Fruit fly (Drosophila melanogaster) whole organism, embryonic: ENCODE results near the gene CG31793.

Experiments used
- Blimp-1 ChIP-seq: fragments of 200-800 bp; sonication (Bioruptor generic); optimal IDR thresholded peaks from 3 replicates; lab custom pipeline; 2018; ENCODE audit warnings: missing biosample characterization, missing genetic modification characterization, mild to moderate bottlenecking, moderate library complexity, missing genetic modification reagents
- CG10267 ChIP-seq: fragments of 200-800 bp; sonication (Bioruptor generic); optimal IDR thresholded peaks from 2 replicates; lab custom pipeline; 2018; ENCODE audit warnings: missing biosample characterization, mild to moderate bottlenecking, missing genetic modification characterization, moderate library complexity
- CG10979 ChIP-seq: fragments of 200-800 bp; sonication (Bioruptor generic); optimal IDR thresholded peaks from 2 replicates; lab custom pipeline; 2018; ENCODE audit warnings: missing biosample characterization, mild to moderate bottlenecking, missing genetic modification characterization, moderate library complexity
- CG11504 ChIP-seq: fragments of 200-800 bp; sonication (Bioruptor generic); optimal IDR thresholded peaks from 3 replicates; lab custom pipeline; 2019; ENCODE audit warnings: missing biosample characterization, mild to moderate bottlenecking, missing genetic modification characterization, moderate library complexity
- CG12236 ChIP-seq: fragments of 200-800 bp; sonication (Bioruptor generic); optimal IDR thresholded peaks from 2 replicates; lab custom pipeline; 2016; ENCODE audit warnings: missing biosample characterization, missing genetic modification characterization
- CG12299 ChIP-seq: fragments of 200-800 bp; sonication (Bioruptor generic); optimal IDR thresholded peaks from 2 replicates; lab custom pipeline; 2018; ENCODE audit warnings: missing biosample characterization, mild to moderate bottlenecking, missing genetic modification characterization
- CG13287 ChIP-seq: fragments of 200-800 bp; sonication (Bioruptor generic); IDR thresholded peaks from 2 replicates; pipeline ENCODE4 v1.3.6; 2022; ENCODE audit warnings: missing biosample characterization, missing genetic modification characterization; ENCODE audit not compliant: partially characterized antibody
- CG15269 ChIP-seq: fragments of 200-800 bp; sonication (Bioruptor generic); optimal IDR thresholded peaks from 2 replicates; lab custom pipeline; 2018; ENCODE audit warnings: missing biosample characterization, mild to moderate bottlenecking, missing genetic modification characterization, moderate library complexity
- CG15601 ChIP-seq: fragments of 200-800 bp; sonication (Bioruptor generic); optimal IDR thresholded peaks from 3 replicates; lab custom pipeline; 2019; ENCODE audit warnings: missing biosample characterization, mild to moderate bottlenecking, missing genetic modification characterization, moderate library complexity
- CG1603 ChIP-seq: fragments of 200-800 bp; sonication (Bioruptor generic); optimal IDR thresholded peaks from 2 replicates; lab custom pipeline; 2019; ENCODE audit warnings: missing biosample characterization, mild to moderate bottlenecking, missing genetic modification characterization, moderate library complexity
- CG17186 ChIP-seq: fragments of 200-800 bp; sonication (Bioruptor generic); optimal IDR thresholded peaks from 3 replicates; lab custom pipeline; 2017; ENCODE audit warnings: missing biosample characterization, missing genetic modification reagents, missing genetic modification characterization
- CG17359 ChIP-seq: fragments of 200-800 bp; sonication (Bioruptor generic); optimal IDR thresholded peaks from 3 replicates; lab custom pipeline; 2018; ENCODE audit warnings: missing biosample characterization, mild to moderate bottlenecking, missing genetic modification characterization, moderate library complexity
- CG17361 ChIP-seq: fragments of 200-800 bp; sonication (Bioruptor generic); IDR thresholded peaks from 3 replicates; pipeline ENCODE4 v1.3.6; 2022; ENCODE audit warnings: missing biosample characterization, missing genetic modification characterization
- CG17568 ChIP-seq: fragments of 200-800 bp; sonication (Bioruptor generic); optimal IDR thresholded peaks from 2 replicates; lab custom pipeline; 2018; ENCODE audit warnings: missing biosample characterization, mild to moderate bottlenecking, missing genetic modification characterization, moderate library complexity
- CG2129 ChIP-seq: fragments of 200-800 bp; sonication (Bioruptor generic); IDR thresholded peaks from 2 replicates; pipeline ENCODE4 v1.3.6; 2022; ENCODE audit warnings: missing biosample characterization, missing genetic modification characterization; ENCODE audit not compliant: partially characterized antibody
- CG2678 ChIP-seq: fragments of 200-800 bp; sonication (Bioruptor generic); optimal IDR thresholded peaks from 3 replicates; lab custom pipeline; 2019; ENCODE audit warnings: missing biosample characterization, mild to moderate bottlenecking, missing genetic modification characterization, moderate library complexity
- CG30020 ChIP-seq: fragments of 200-800 bp; optimal IDR thresholded peaks from 2 replicates; lab custom pipeline; 2019; ENCODE audit warnings: missing biosample characterization, mild to moderate bottlenecking, missing genetic modification characterization, moderate library complexity
- CG4360 ChIP-seq: fragments of 200-800 bp; sonication (Bioruptor generic); IDR thresholded peaks from 2 replicates; pipeline ENCODE4 v1.3.6; 2022; ENCODE audit warnings: missing biosample characterization, missing genetic modification characterization
- CG4404 ChIP-seq: fragments of 200-800 bp; sonication (Bioruptor generic); IDR thresholded peaks from 2 replicates; pipeline ENCODE4 v1.3.6; 2022; ENCODE audit warnings: missing biosample characterization, missing genetic modification characterization
- CG4730 ChIP-seq: fragments of 200-800 bp; sonication (Bioruptor generic); IDR thresholded peaks from 2 replicates; pipeline ENCODE4 v1.3.6; 2022; ENCODE audit warnings: missing biosample characterization, missing genetic modification characterization
- CG6654 ChIP-seq: fragments of 200-800 bp; sonication (Bioruptor generic); optimal IDR thresholded peaks from 2 replicates; lab custom pipeline; 2017; ENCODE audit warnings: missing biosample characterization, mild to moderate bottlenecking, missing genetic modification characterization
- CG7839 ChIP-seq: fragments of 200-800 bp; sonication (Bioruptor generic); optimal IDR thresholded peaks from 3 replicates; lab custom pipeline; 2018; ENCODE audit warnings: missing biosample characterization, mild to moderate bottlenecking, missing genetic modification characterization, moderate library complexity
- CoRest ChIP-seq: fragments of 200-800 bp; sonication (Bioruptor generic); optimal IDR thresholded peaks from 3 replicates; lab custom pipeline; 2018; ENCODE audit warnings: missing biosample characterization, mild to moderate bottlenecking, missing genetic modification characterization, moderate library complexity
- HLH3B ChIP-seq: fragments of 200-800 bp; sonication (Bioruptor generic); IDR thresholded peaks from 2 replicates; pipeline ENCODE4 v1.3.6; 2022; ENCODE audit warnings: missing biosample characterization, missing genetic modification characterization
- Hand ChIP-seq: fragments of 200-800 bp; sonication (Bioruptor generic); optimal IDR thresholded peaks from 2 replicates; lab custom pipeline; 2017; ENCODE audit warnings: mild to moderate bottlenecking, missing biosample characterization, missing genetic modification reagents, missing genetic modification characterization
- HmgZ ChIP-seq: fragments of 200-800 bp; sonication (Bioruptor generic); optimal IDR thresholded peaks from 2 replicates; lab custom pipeline; 2018; ENCODE audit warnings: missing biosample characterization, mild to moderate bottlenecking, missing genetic modification characterization
- Lim3 ChIP-seq: fragments of 200-800 bp; sonication (Bioruptor generic); IDR thresholded peaks from 2 replicates; pipeline ENCODE4 v1.3.6; 2022; ENCODE audit warnings: missing biosample characterization, missing genetic modification characterization
- Med ChIP-seq: fragments of 200-800 bp; sonication (Bioruptor generic); peaks from one replicate; lab custom pipeline; 2016; ENCODE audit warnings: missing biosample characterization, missing genetic modification characterization, mild to moderate bottlenecking, inconsistent platforms, moderate library complexity
- Nf-YB ChIP-seq: fragments of 200-800 bp; sonication (Bioruptor generic); optimal IDR thresholded peaks from 3 replicates; lab custom pipeline; 2019; ENCODE audit warnings: missing biosample characterization, mild to moderate bottlenecking, missing genetic modification characterization, moderate library complexity
- Scr ChIP-seq: fragments of 200-800 bp; sonication (Bioruptor generic); IDR thresholded peaks from 2 replicates; pipeline ENCODE4 v1.3.6; 2022; ENCODE audit warnings: missing biosample characterization, missing genetic modification characterization; ENCODE audit not compliant: partially characterized antibody
- Sry-δ ChIP-seq: fragments of 200-800 bp; sonication (Bioruptor generic); optimal IDR thresholded peaks from 2 replicates; lab custom pipeline; 2016; ENCODE audit warnings: missing biosample characterization, missing genetic modification characterization
- Stat92E ChIP-seq, 3 experiments: fragments of >200 bp in 2 of 3; fragments of 200-800 bp in 1 of 3; sonication (Bioruptor generic) in 1 of 3; optimal IDR thresholded peaks; 2 replicates each; lab custom pipeline; 2017 to 2019; ENCODE audit warnings: missing biosample characterization in 3 of 3, missing genetic modification characterization in 3 of 3, mild to moderate bottlenecking in 1 of 3, moderate library complexity in 1 of 3
- YL-1 ChIP-seq: fragments of 200-800 bp; sonication (Bioruptor generic); optimal IDR thresholded peaks from 3 replicates; lab custom pipeline; 2017; ENCODE audit warnings: missing biosample characterization, mild to moderate bottlenecking, missing genetic modification characterization
- ab ChIP-seq: fragments of 200-800 bp; sonication (Bioruptor generic); optimal IDR thresholded peaks from 2 replicates; lab custom pipeline; 2016; ENCODE audit warnings: missing biosample characterization, missing genetic modification characterization
- ato ChIP-seq: fragments of 200-800 bp; sonication (Bioruptor generic); IDR thresholded peaks from 2 replicates; pipeline ENCODE4 v1.3.6; 2022; ENCODE audit warnings: missing biosample characterization, missing genetic modification characterization; ENCODE audit not compliant: partially characterized antibody
- dati ChIP-seq: fragments of 200-800 bp; sonication (Bioruptor generic); IDR thresholded peaks from 2 replicates; pipeline ENCODE4 v1.3.6; 2022; ENCODE audit warnings: missing biosample characterization, missing genetic modification characterization
- emc ChIP-seq: fragments of 200-800 bp; sonication (Bioruptor generic); optimal IDR thresholded peaks from 2 replicates; lab custom pipeline; 2016; ENCODE audit warnings: missing biosample characterization, missing genetic modification characterization
- grau ChIP-seq: fragments of 200-800 bp; optimal IDR thresholded peaks from 3 replicates; lab custom pipeline; 2019; ENCODE audit warnings: missing biosample characterization, mild to moderate bottlenecking, missing genetic modification characterization, moderate library complexity
- gsb ChIP-seq: fragments of 200-800 bp; sonication (Bioruptor generic); IDR thresholded peaks from 2 replicates; pipeline ENCODE4 v1.3.6; 2022; ENCODE audit warnings: missing biosample characterization, missing genetic modification characterization
- klu ChIP-seq: fragments of 200-800 bp; sonication (Bioruptor generic); IDR thresholded peaks from 2 replicates; pipeline ENCODE4 v1.3.6; 2022; ENCODE audit warnings: missing biosample characterization, missing genetic modification characterization
- oc ChIP-seq: fragments of 200-800 bp; sonication (Bioruptor generic); optimal IDR thresholded peaks from 2 replicates; lab custom pipeline; 2018; ENCODE audit warnings: missing biosample characterization, mild to moderate bottlenecking, missing genetic modification characterization, moderate library complexity
- onecut ChIP-seq: fragments of 200-800 bp; sonication (Bioruptor generic); IDR thresholded peaks from 2 replicates; pipeline ENCODE4 v1.3.6; 2022; ENCODE audit warnings: missing biosample characterization, missing genetic modification characterization
- pb ChIP-seq: fragments of 200-800 bp; sonication (Bioruptor generic); optimal IDR thresholded peaks from 3 replicates; lab custom pipeline; 2016; ENCODE audit warnings: missing biosample characterization, missing genetic modification characterization
- pum ChIP-seq: fragments of 200-800 bp; sonication (Bioruptor generic); optimal IDR thresholded peaks from 2 replicates; lab custom pipeline; 2016; ENCODE audit warnings: missing biosample characterization, missing genetic modification characterization
- row ChIP-seq: fragments of 200-800 bp; sonication (Bioruptor generic); IDR thresholded peaks from 3 replicates; pipeline ENCODE4 v1.3.6; 2022; ENCODE audit warnings: missing biosample characterization, missing genetic modification characterization
- sqz ChIP-seq: fragments of 200-800 bp; sonication (Bioruptor generic); optimal IDR thresholded peaks from 3 replicates; lab custom pipeline; 2018; ENCODE audit warnings: missing biosample characterization, mild to moderate bottlenecking, missing genetic modification characterization
- ssp ChIP-seq: fragments of 200-800 bp; sonication (Bioruptor generic); IDR thresholded peaks from 2 replicates; pipeline ENCODE4 v1.3.6; 2022; ENCODE audit warnings: missing biosample characterization, missing genetic modification characterization
- twi ChIP-seq: fragments of 200-800 bp; optimal IDR thresholded peaks from 2 replicates; lab custom pipeline; 2019; ENCODE audit warnings: missing biosample characterization, mild to moderate bottlenecking, missing genetic modification characterization, moderate library complexity
- zen ChIP-seq: fragments of 200-800 bp; sonication (Bioruptor generic); optimal IDR thresholded peaks from 3 replicates; lab custom pipeline; 2018; ENCODE audit warnings: missing biosample characterization, mild to moderate bottlenecking, missing genetic modification characterization, moderate library complexity
- zfh2 ChIP-seq: fragments of 200-800 bp; sonication (Bioruptor generic); optimal IDR thresholded peaks from 2 replicates; lab custom pipeline; 2016; ENCODE audit warnings: missing biosample characterization, missing genetic modification characterization

The CG31793 gene

dm6 chr2L:19048912-19049311 lies 45.7 kb downstream of the CG31793 start, which contains the start of gene CG10470 (continued):
- TF ChIP-seq pb (GFP tag; lab: Kevin White, UChicago) (no peak), twi (tag; lab: Kevin White, UChicago) (no peak), CG11504 (tag; lab: Kevin White, UChicago) (peak; percentile 55), Scr (peak; percentile 83), zfh2 (GFP tag; lab: Kevin White, UChicago) (no peak), CG7839 (tag; lab: Kevin White, UChicago) (peak; percentile 35), Hand (GFP tag; lab: Kevin White, UChicago) (no peak), sqz (GFP tag; lab: Kevin White, UChicago) (no peak), CG12299 (tag; lab: Kevin White, UChicago) (no peak), emc (GFP tag; lab: Kevin White, UChicago) (no peak), CG10267 (tag; lab: Kevin White, UChicago) (peak; percentile 69), CG2129 (GFP tag; lab: Robert Waterston, UW) (peak; percentile 50), Lim3 (no peak), ato (peak; percentile 71), CG2678 (tag; lab: Kevin White, UChicago) (peak; percentile 45), CoRest (tag; lab: Kevin White, UChicago) (peak; percentile 34), CG17361 (peak; percentile 41; the same call in 2 of the 3 replicates), CG1603 (tag; lab: Kevin White, UChicago) (peak; percentile 20), klu (GFP tag; lab: Robert Waterston, UW) (no peak), CG4404 (GFP tag; lab: Robert Waterston, UW) (no peak), CG4360 (GFP tag; lab: Robert Waterston, UW) (no peak), CG30020 (tag; lab: Kevin White, UChicago) (peak; percentile 47), ssp (GFP tag; lab: Robert Waterston, UW) (no peak), CG4730 (GFP tag; lab: Robert Waterston, UW) (no peak), Blimp-1 (GFP tag; lab: Kevin White, UChicago) (peak; percentile 12), CG10979 (peak; percentile 22), onecut (GFP tag; lab: Robert Waterston, UW) (peak; percentile 20; the same call in 1 of the 2 replicates), zen (tag; lab: Kevin White, UChicago) (peak; percentile 51), CG17186 (no peak), dati (GFP tag; lab: Robert Waterston, UW) (no peak), CG13287 (GFP tag; lab: Robert Waterston, UW) (peak; percentile 84), CG17359 (peak; percentile 28), Sry-δ (peak; percentile 71), CG17568 (GFP tag; lab: Kevin White, UChicago) (no peak), ab (GFP tag; lab: Kevin White, UChicago) (no peak), Nf-YB (GFP tag; lab: Kevin White, UChicago) (no peak), CG15269 (peak; percentile 53), pum (GFP tag; lab: Kevin White, UChicago) (no peak), Med (GFP tag; lab: Kevin White, UChicago) (peak; percentile 60), row (peak; percentile 54; the same call in 1 of the 3 replicates), CG12236 (GFP tag; lab: Kevin White, UChicago) (no peak), YL-1 (peak; percentile 29), CG15601 (peak; percentile 28), grau (tag; lab: Kevin White, UChicago) (peak; percentile 26), HmgZ (tag; lab: Kevin White, UChicago) (no peak), Stat92E (GFP tag; optimal IDR thresholded peaks at IDR 0.05; lab: Kevin White, UChicago) (no peak), oc (tag; lab: Kevin White, UChicago) (no peak), CG6654 (no peak), HLH3B (GFP tag; lab: Robert Waterston, UW) (no peak), gsb (GFP tag; lab: Robert Waterston, UW) (no peak)
